Worm (Caenorhabditis elegans): ENCODE measurements around the gene gcs-1.

DNA sequence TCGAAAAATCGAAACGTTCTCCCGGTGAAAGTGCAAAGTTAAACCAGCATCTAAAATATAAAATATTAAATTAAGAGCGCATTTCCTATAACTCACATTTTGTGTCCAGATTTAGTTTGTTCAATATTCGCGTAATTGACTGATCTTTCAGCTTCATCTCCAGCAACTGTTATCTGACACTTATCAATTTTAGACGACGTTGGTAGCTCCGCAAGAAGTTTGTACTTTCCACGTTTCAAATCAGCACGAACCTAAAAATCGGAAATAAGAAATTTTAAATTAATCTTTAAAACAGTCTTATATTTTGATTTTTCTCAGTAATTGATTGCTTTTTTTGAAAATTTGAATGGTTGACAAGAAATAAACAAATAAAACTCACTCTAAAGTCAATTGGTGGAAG lies 20.5 kb downstream of the gcs-1 start:
- no peak for TF ChIP-seq unc-62 (GFP tag; optimal IDR thresholded peaks at IDR 0.05)
- TF ChIP-seq M03D4.4 (tag; optimal IDR thresholded peaks at IDR 0.05) = no peak
- no peak for TF ChIP-seq nhr-76 (tag; optimal IDR thresholded peaks at IDR 0.05)
- TF ChIP-seq pha-4 (tag; optimal IDR thresholded peaks at IDR 0.05) = no peak
- TF ChIP-seq nhr-237 (tag; optimal IDR thresholded peaks at IDR 0.05) = no peak
- TF ChIP-seq nhr-28 (tag; optimal IDR thresholded peaks at IDR 0.05) = no peak
- TF ChIP-seq sptf-1 (tag; optimal IDR thresholded peaks at IDR 0.05) = no peak
- no peak for TF ChIP-seq snpc-4 (tag; optimal IDR thresholded peaks at IDR 0.05)
- TF ChIP-seq ceh-83 (GFP tag; optimal IDR thresholded peaks at IDR 0.05) = no peak
- TF ChIP-seq elt-3 (tag; optimal IDR thresholded peaks at IDR 0.05) = no peak
- TF ChIP-seq ceh-43 (GFP tag; optimal IDR thresholded peaks at IDR 0.05) = no peak
- no peak for TF ChIP-seq mab-5 (tag; optimal IDR thresholded peaks at IDR 0.05)
